Fruit fly (Drosophila melanogaster) whole organism, embryonic: ENCODE results near the gene CG5326.
A peak's percentile ranks its signal among the peaks of the same experiment; 100 is the strongest.

Experiments used
- ATbp ChIP-seq: fragments of 200-800 bp; sonication (Bioruptor generic); optimal IDR thresholded peaks from 2 replicates; lab custom pipeline; 2017; ENCODE audit warnings: missing biosample characterization, mild to moderate bottlenecking, missing genetic modification characterization, missing genetic modification reagents
- Asciz ChIP-seq: fragments of 200-800 bp; sonication (Bioruptor generic); optimal IDR thresholded peaks from 2 replicates; lab custom pipeline; 2017; ENCODE audit warnings: missing biosample characterization, mild to moderate bottlenecking, missing genetic modification characterization, missing genetic modification reagents
- Bgb ChIP-seq: fragments of 200-800 bp; sonication (Bioruptor generic); IDR thresholded peaks from 2 replicates; pipeline ENCODE4 v1.3.6; 2022; ENCODE audit warnings: missing biosample characterization, missing genetic modification characterization; ENCODE audit not compliant: partially characterized antibody
- CG11695 ChIP-seq: fragments of 200-800 bp; sonication (Bioruptor generic); IDR thresholded peaks from 3 replicates; pipeline ENCODE4 v1.3.6; 2022; ENCODE audit warnings: missing biosample characterization, missing genetic modification characterization
- CG12071 ChIP-seq: fragments of 200-800 bp; sonication (Bioruptor generic); optimal IDR thresholded peaks from 3 replicates; lab custom pipeline; 2018; ENCODE audit warnings: missing biosample characterization, mild to moderate bottlenecking, missing genetic modification characterization
- CG12391 ChIP-seq: fragments of 200-800 bp; sonication (Bioruptor generic); optimal IDR thresholded peaks from 3 replicates; lab custom pipeline; 2018; ENCODE audit warnings: missing biosample characterization, mild to moderate bottlenecking, missing genetic modification characterization, moderate library complexity
- CG14014 ChIP-seq: fragments of 200-800 bp; sonication (Bioruptor generic); IDR thresholded peaks from 2 replicates; pipeline ENCODE4 v1.3.6; 2022; ENCODE audit warnings: missing biosample characterization, missing genetic modification characterization
- CG1529 ChIP-seq: fragments of 200-800 bp; sonication (Bioruptor generic); optimal IDR thresholded peaks from 3 replicates; lab custom pipeline; 2018; ENCODE audit warnings: missing biosample characterization, missing genetic modification characterization
- CG15479 ChIP-seq: fragments of 200-800 bp; sonication (Bioruptor generic); optimal IDR thresholded peaks from 3 replicates; lab custom pipeline; 2019; ENCODE audit warnings: missing biosample characterization, mild to moderate bottlenecking, missing genetic modification characterization, moderate library complexity
- CG1602 ChIP-seq: fragments of 200-800 bp; sonication (Bioruptor generic); optimal IDR thresholded peaks from 3 replicates; lab custom pipeline; 2016; ENCODE audit warnings: missing biosample characterization, missing genetic modification characterization
- CG18764 ChIP-seq: fragments of 200-800 bp; sonication (Bioruptor generic); optimal IDR thresholded peaks from 3 replicates; lab custom pipeline; 2016; ENCODE audit warnings: missing biosample characterization, missing genetic modification characterization
- CG6272 ChIP-seq: fragments of 200-800 bp; sonication (Bioruptor generic); IDR thresholded peaks from 2 replicates; pipeline ENCODE4 v1.3.6; 2022; ENCODE audit warnings: missing biosample characterization, missing genetic modification characterization
- CG7271 ChIP-seq: fragments of 200-800 bp; sonication (Bioruptor generic); optimal IDR thresholded peaks from 2 replicates; lab custom pipeline; 2018; ENCODE audit warnings: missing biosample characterization, mild to moderate bottlenecking, missing genetic modification characterization, moderate library complexity
- CG7987 ChIP-seq: fragments of 200-800 bp; sonication (Bioruptor generic); optimal IDR thresholded peaks from 2 replicates; lab custom pipeline; 2018; ENCODE audit warnings: missing biosample characterization, mild to moderate bottlenecking, missing genetic modification characterization, moderate library complexity
- CG8478 ChIP-seq: fragments of >200 bp; optimal IDR thresholded peaks from 2 replicates; lab custom pipeline; 2018
- CG8944 ChIP-seq: fragments of 200-800 bp; sonication (Bioruptor generic); optimal IDR thresholded peaks from 3 replicates; lab custom pipeline; 2016; ENCODE audit warnings: missing biosample characterization, missing genetic modification characterization
- Dad ChIP-seq: fragments of 200-800 bp; sonication (Bioruptor generic); optimal IDR thresholded peaks from 3 replicates; lab custom pipeline; 2016; ENCODE audit warnings: missing biosample characterization, missing genetic modification characterization
- Dll ChIP-seq: fragments of 200-800 bp; sonication (Bioruptor generic); IDR thresholded peaks from 4 replicates; pipeline ENCODE4 v1.3.6; 2022; ENCODE audit warnings: missing biosample characterization, missing genetic modification characterization; ENCODE audit not compliant: partially characterized antibody
- Dp ChIP-seq: fragments of 200-800 bp; sonication (Bioruptor generic); optimal IDR thresholded peaks from 2 replicates; lab custom pipeline; 2018; ENCODE audit warnings: missing biosample characterization, mild to moderate bottlenecking, missing genetic modification characterization, moderate library complexity
- ERR ChIP-seq: fragments of 200-800 bp; sonication (Bioruptor generic); optimal IDR thresholded peaks from 2 replicates; lab custom pipeline; 2016; ENCODE audit warnings: missing biosample characterization, missing genetic modification characterization
- Ets97D ChIP-seq: fragments of 200-800 bp; sonication (Bioruptor generic); optimal IDR thresholded peaks from 3 replicates; lab custom pipeline; 2016; ENCODE audit warnings: missing biosample characterization, missing genetic modification characterization
- H2.0 ChIP-seq: fragments of 200-800 bp; sonication (Bioruptor generic); IDR thresholded peaks from 2 replicates; pipeline ENCODE4 v1.3.6; 2022; ENCODE audit warnings: missing biosample characterization, missing genetic modification characterization
- HLH3B ChIP-seq: fragments of 200-800 bp; sonication (Bioruptor generic); IDR thresholded peaks from 2 replicates; pipeline ENCODE4 v1.3.6; 2022; ENCODE audit warnings: missing biosample characterization, missing genetic modification characterization
- HmgZ ChIP-seq: fragments of 200-800 bp; sonication (Bioruptor generic); optimal IDR thresholded peaks from 2 replicates; lab custom pipeline; 2018; ENCODE audit warnings: missing biosample characterization, mild to moderate bottlenecking, missing genetic modification characterization
- Hr3 ChIP-seq: fragments of 200-800 bp; sonication (Bioruptor generic); optimal IDR thresholded peaks from 3 replicates; lab custom pipeline; 2016; ENCODE audit warnings: missing biosample characterization, missing genetic modification characterization
- MESR4 ChIP-seq: fragments of 200-800 bp; sonication (Bioruptor generic); optimal IDR thresholded peaks from 2 replicates; lab custom pipeline; 2018; ENCODE audit warnings: missing biosample characterization, mild to moderate bottlenecking, missing genetic modification characterization, moderate library complexity
- Max ChIP-seq: fragments of 200-800 bp; sonication (Bioruptor generic); optimal IDR thresholded peaks from 2 replicates; lab custom pipeline; 2016; ENCODE audit warnings: missing biosample characterization, mild to moderate bottlenecking, missing genetic modification characterization
- Mes4 ChIP-seq: fragments of 200-800 bp; sonication (Bioruptor generic); optimal IDR thresholded peaks from 2 replicates; lab custom pipeline; 2016; ENCODE audit warnings: missing biosample characterization, missing genetic modification characterization
- Myb ChIP-seq: fragments of 200-800 bp; sonication (Bioruptor generic); optimal IDR thresholded peaks from 2 replicates; lab custom pipeline; 2016; ENCODE audit warnings: missing biosample characterization, missing genetic modification characterization
- NFAT ChIP-seq: fragments of 200-800 bp; sonication (Bioruptor generic); IDR thresholded peaks from 2 replicates; pipeline ENCODE4 v1.3.6; 2022; ENCODE audit warnings: missing biosample characterization, missing genetic modification characterization
- Nf-YB ChIP-seq: fragments of 200-800 bp; sonication (Bioruptor generic); optimal IDR thresholded peaks from 3 replicates; lab custom pipeline; 2019; ENCODE audit warnings: missing biosample characterization, mild to moderate bottlenecking, missing genetic modification characterization, moderate library complexity
- Opbp ChIP-seq: fragments of 200-800 bp; sonication (Bioruptor generic); IDR thresholded peaks from 3 replicates; pipeline ENCODE4 v1.3.6; 2022; ENCODE audit warnings: missing biosample characterization, missing genetic modification characterization; ENCODE audit not compliant: partially characterized antibody
- Scr ChIP-seq: fragments of 200-800 bp; sonication (Bioruptor generic); IDR thresholded peaks from 2 replicates; pipeline ENCODE4 v1.3.6; 2022; ENCODE audit warnings: missing biosample characterization, missing genetic modification characterization; ENCODE audit not compliant: partially characterized antibody
- Sin3A ChIP-seq: fragments of >200 bp; optimal IDR thresholded peaks from 2 replicates; lab custom pipeline; 2018
- btn ChIP-seq: fragments of 200-800 bp; sonication (Bioruptor generic); optimal IDR thresholded peaks from 2 replicates; lab custom pipeline; 2016; ENCODE audit warnings: missing biosample characterization, missing genetic modification characterization
- dpn ChIP-seq, 2 experiments: fragments of 200-800 bp; sonication (Bioruptor generic); optimal IDR thresholded peaks; 3 replicates each; lab custom pipeline; 2016; ENCODE audit warnings: missing biosample characterization in 2 of 2, missing genetic modification characterization in 2 of 2
- ewg ChIP-seq: fragments of 200-800 bp; sonication (Bioruptor generic); optimal IDR thresholded peaks from 3 replicates; lab custom pipeline; 2017; ENCODE audit warnings: mild to moderate bottlenecking, missing biosample characterization, missing genetic modification reagents, missing genetic modification characterization
- exex ChIP-seq: fragments of 200-800 bp; sonication (Bioruptor generic); optimal IDR thresholded peaks from 4 replicates; lab custom pipeline; 2018; ENCODE audit warnings: missing biosample characterization, mild to moderate bottlenecking, missing genetic modification characterization, moderate library complexity
- fd102C ChIP-seq: fragments of 200-800 bp; sonication (Bioruptor generic); optimal IDR thresholded peaks from 2 replicates; lab custom pipeline; 2018; ENCODE audit warnings: missing biosample characterization, mild to moderate bottlenecking, missing genetic modification characterization, moderate library complexity
- gfzf ChIP-seq: fragments of 200-800 bp; sonication (Bioruptor generic); optimal IDR thresholded peaks from 2 replicates; lab custom pipeline; 2016; ENCODE audit warnings: missing biosample characterization, mild to moderate bottlenecking, missing genetic modification characterization, moderate library complexity
- hbn ChIP-seq: fragments of 200-800 bp; sonication (Bioruptor generic); IDR thresholded peaks from 2 replicates; pipeline ENCODE4 v1.3.6; 2022; ENCODE audit warnings: missing biosample characterization, missing genetic modification characterization; ENCODE audit not compliant: partially characterized antibody
- hkb ChIP-seq, 2 experiments: fragments of 200-800 bp in 1 of 2; fragments of >200 bp in 1 of 2; sonication (Bioruptor generic) in 1 of 2; IDR thresholded peaks in 1 of 2; optimal IDR thresholded peaks in 1 of 2; 2 replicates each; pipeline versions ENCODE4 v1.3.6 to Lab custom; 2017 to 2022; ENCODE audit warnings: missing biosample characterization in 1 of 2, missing genetic modification characterization in 1 of 2
- lab ChIP-seq: fragments of 200-800 bp; sonication (Bioruptor generic); optimal IDR thresholded peaks from 3 replicates; lab custom pipeline; 2017; ENCODE audit warnings: missing biosample characterization, missing genetic modification characterization, mild to moderate bottlenecking, moderate library complexity, missing genetic modification reagents
- pita ChIP-seq: fragments of 200-800 bp; sonication (Bioruptor generic); optimal IDR thresholded peaks from 2 replicates; lab custom pipeline; 2017; ENCODE audit warnings: missing biosample characterization, mild to moderate bottlenecking, missing genetic modification characterization
- psq ChIP-seq: fragments of 200-800 bp; sonication (Bioruptor generic); optimal IDR thresholded peaks from 2 replicates; lab custom pipeline; 2017; ENCODE audit warnings: missing biosample characterization, missing genetic modification characterization
- ranshi ChIP-seq: fragments of 200-800 bp; sonication (Bioruptor generic); IDR thresholded peaks from 2 replicates; pipeline ENCODE4 v1.3.6; 2022; ENCODE audit warnings: missing biosample characterization, missing genetic modification characterization
- sna ChIP-seq: fragments of 200-800 bp; sonication (Bioruptor generic); IDR thresholded peaks from 2 replicates; pipeline ENCODE4 v1.3.6; 2022; ENCODE audit warnings: missing biosample characterization, missing genetic modification characterization; ENCODE audit not compliant: partially characterized antibody
- sqz ChIP-seq: fragments of 200-800 bp; sonication (Bioruptor generic); optimal IDR thresholded peaks from 3 replicates; lab custom pipeline; 2018; ENCODE audit warnings: missing biosample characterization, mild to moderate bottlenecking, missing genetic modification characterization
- tio ChIP-seq: fragments of 200-800 bp; sonication (Bioruptor generic); optimal IDR thresholded peaks from 2 replicates; lab custom pipeline; 2017; ENCODE audit warnings: missing biosample characterization, missing genetic modification characterization, inconsistent platforms
- toy ChIP-seq: fragments of 200-800 bp; sonication (Bioruptor generic); IDR thresholded peaks from 2 replicates; pipeline ENCODE4 v1.3.6; 2022; ENCODE audit warnings: missing biosample characterization, missing genetic modification characterization
- zen ChIP-seq: fragments of 200-800 bp; sonication (Bioruptor generic); optimal IDR thresholded peaks from 3 replicates; lab custom pipeline; 2018; ENCODE audit warnings: missing biosample characterization, mild to moderate bottlenecking, missing genetic modification characterization, moderate library complexity

The CG5326 gene

DNA sequence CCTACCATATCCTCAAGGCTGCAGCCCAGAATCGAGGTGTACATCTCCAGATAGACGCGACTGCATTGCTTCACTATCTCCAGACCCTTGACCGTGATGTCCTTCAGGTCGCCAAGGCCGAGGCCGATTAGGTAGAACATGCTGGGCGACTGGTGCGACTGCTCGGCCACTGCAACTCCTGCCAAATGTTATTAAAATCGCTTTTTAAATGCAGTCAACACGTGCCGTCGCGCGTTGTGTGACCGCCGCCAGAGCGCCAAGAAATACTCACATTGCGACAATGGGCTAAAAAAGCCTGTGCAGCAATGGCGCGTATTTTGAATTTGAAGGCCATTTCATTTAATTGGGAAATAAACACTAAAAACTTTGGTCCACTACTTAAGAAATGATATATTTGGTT is 43.3 kb upstream of the CG5326 start, which contains the start of gene Dph5:
TSS of gene Dph5 (minus strand) at position 245 of the 400 bp plus-strand sequence.
- TF ChIP-seq Sin3A (lab: Kevin White, UChicago) (no peak), exex (no peak), CG7271 (tag; lab: Kevin White, UChicago) (no peak), sna (no peak), tio (GFP tag; lab: Kevin White, UChicago) (no peak), hkb (optimal IDR thresholded peaks at IDR 0.05; lab: Kevin White, UChicago) (no peak), hkb (GFP tag; IDR thresholded peaks at IDR 0.05; lab: Robert Waterston, UW) (no peak), zen (tag; lab: Kevin White, UChicago) (peak; percentile 5), Hr3 (no peak), H2.0 (GFP tag; lab: Robert Waterston, UW) (no peak), CG18764 (GFP tag; lab: Kevin White, UChicago) (no peak), ATbp (no peak), gfzf (GFP tag; lab: Kevin White, UChicago) (peak; percentile 83), ERR (GFP tag; lab: Kevin White, UChicago) (no peak), Myb (GFP tag; lab: Kevin White, UChicago) (no peak), CG12391 (tag; lab: Kevin White, UChicago) (no peak), Max (GFP tag; lab: Kevin White, UChicago) (peak; percentile 52), HmgZ (tag; lab: Kevin White, UChicago) (no peak), Nf-YB (GFP tag; lab: Kevin White, UChicago) (no peak), Asciz (GFP tag; lab: Kevin White, UChicago) (no peak), ranshi (no peak), lab (GFP tag; lab: Kevin White, UChicago) (no peak), Scr (GFP tag; lab: Robert Waterston, UW) (peak; percentile 18; the same call in 1 of the 2 replicates), CG14014 (no peak), CG11695 (GFP tag; lab: Robert Waterston, UW) (no peak), Dp (GFP tag; lab: Kevin White, UChicago) (peak; percentile 87), CG12071 (GFP tag; lab: Kevin White, UChicago) (no peak), Ets97D (peak; percentile 7), CG1602 (no peak), ewg (GFP tag; lab: Kevin White, UChicago) (no peak), Dad (no peak), sqz (GFP tag; lab: Kevin White, UChicago) (no peak), pita (GFP tag; lab: Kevin White, UChicago) (no peak), fd102C (GFP tag; lab: Kevin White, UChicago) (no peak), HLH3B (GFP tag; lab: Robert Waterston, UW) (no peak), toy (GFP tag; lab: Robert Waterston, UW) (no peak), CG8478 (lab: Kevin White, UChicago) (no peak), NFAT (GFP tag; lab: Robert Waterston, UW) (no peak), hbn (GFP tag; lab: Robert Waterston, UW) (no peak), dpn (GFP tag; optimal IDR thresholded peaks at IDR 0.05; lab: Kevin White, UChicago) (no peak), MESR4 (peak; percentile 70), Bgb (0 out of 2 replicates have a peak, but pooled peaks have one; percentile 9), Opbp (no peak), btn (GFP tag; lab: Kevin White, UChicago) (no peak), Mes4 (no peak), CG6272 (GFP tag; lab: Robert Waterston, UW) (no peak), CG1529 (GFP tag; lab: Kevin White, UChicago) (no peak), psq (GFP tag; lab: Kevin White, UChicago) (no peak), CG15479 (GFP tag; lab: Kevin White, UChicago) (no peak), CG8944 (no peak), CG7987 (GFP tag; lab: Kevin White, UChicago) (no peak), Dll (0 out of 4 replicates have a peak, but pooled peaks have one; percentile 11)
